Fruit fly (Drosophila melanogaster) whole organism, embryonic: Measurements from ENCODE around the gene dyl.

ENCODE experiments used
- Abd-B ChIP-seq: fragments of 200-800 bp; sonication (Bioruptor generic); optimal IDR thresholded peaks from 2 replicates; lab custom pipeline; 2018; ENCODE audit warnings: missing biosample characterization, mild to moderate bottlenecking, missing genetic modification characterization, moderate library complexity
- Atf3 ChIP-seq: fragments of 200-800 bp; sonication (Bioruptor generic); optimal IDR thresholded peaks from 3 replicates; lab custom pipeline; 2016; ENCODE audit warnings: missing biosample characterization, missing genetic modification characterization
- CG11723 ChIP-seq: fragments of 200-800 bp; sonication (Bioruptor generic); optimal IDR thresholded peaks from 2 replicates; lab custom pipeline; 2017; ENCODE audit warnings: missing biosample characterization, mild to moderate bottlenecking, missing genetic modification characterization
- CG16813 ChIP-seq: fragments of 200-800 bp; sonication (Bioruptor generic); IDR thresholded peaks from 3 replicates; pipeline ENCODE4 v1.3.6; 2022; ENCODE audit warnings: missing biosample characterization, missing genetic modification characterization; ENCODE audit not compliant: partially characterized antibody
- CG16815 ChIP-seq: fragments of 200-800 bp; sonication (Bioruptor generic); optimal IDR thresholded peaks from 3 replicates; lab custom pipeline; 2017; ENCODE audit warnings: missing biosample characterization, mild to moderate bottlenecking, missing genetic modification characterization
- CG30020 ChIP-seq: fragments of 200-800 bp; optimal IDR thresholded peaks from 2 replicates; lab custom pipeline; 2019; ENCODE audit warnings: missing biosample characterization, mild to moderate bottlenecking, missing genetic modification characterization, moderate library complexity
- CG32532 ChIP-seq: fragments of 200-800 bp; sonication (Bioruptor generic); IDR thresholded peaks from 2 replicates; pipeline ENCODE4 v1.3.6; 2022; ENCODE audit warnings: missing biosample characterization, missing genetic modification characterization
- CG3281 ChIP-seq: fragments of 200-800 bp; sonication (Bioruptor generic); optimal IDR thresholded peaks from 3 replicates; lab custom pipeline; 2017; ENCODE audit warnings: missing biosample characterization, mild to moderate bottlenecking, missing genetic modification characterization
- CG3726 ChIP-seq: fragments of 200-800 bp; sonication (Bioruptor generic); IDR thresholded peaks from 3 replicates; pipeline ENCODE4, ENCODE4 v1.3.6; 2022; ENCODE audit warnings: missing biosample characterization, missing genetic modification characterization
- CG8290 ChIP-seq, 3 experiments: fragments of 200-800 bp; sonication (Bioruptor generic); optimal IDR thresholded peaks; 2 replicates each; lab custom pipeline; 2016 to 2019; ENCODE audit warnings: missing biosample characterization in 3 of 3, missing genetic modification characterization in 3 of 3, mild to moderate bottlenecking in 2 of 3, moderate library complexity in 1 of 3
- CG8944 ChIP-seq: fragments of 200-800 bp; sonication (Bioruptor generic); optimal IDR thresholded peaks from 3 replicates; lab custom pipeline; 2016; ENCODE audit warnings: missing biosample characterization, missing genetic modification characterization
- CG9215 ChIP-seq: fragments of 200-800 bp; sonication (Bioruptor generic); IDR thresholded peaks from 2 replicates; pipeline ENCODE4 v1.3.6; 2022; ENCODE audit warnings: missing biosample characterization, missing genetic modification characterization
- CG9609 ChIP-seq: fragments of 200-800 bp; sonication (Bioruptor generic); optimal IDR thresholded peaks from 3 replicates; lab custom pipeline; 2016; ENCODE audit warnings: missing biosample characterization, missing genetic modification characterization
- CG9817 ChIP-seq: fragments of 200-800 bp; sonication (Bioruptor generic); optimal IDR thresholded peaks from 2 replicates; lab custom pipeline; 2018; ENCODE audit warnings: missing biosample characterization, mild to moderate bottlenecking, missing genetic modification characterization, moderate library complexity
- D ChIP-seq, 2 experiments: fragments of 200-800 bp in 1 of 2; fragments of >200 bp in 1 of 2; sonication (Bioruptor generic) in 1 of 2; optimal IDR thresholded peaks; 2 replicates in 1 of 2; 3 replicates in 1 of 2; lab custom pipeline; 2017; ENCODE audit warnings: mild to moderate bottlenecking in 1 of 2, missing biosample characterization in 1 of 2, missing genetic modification characterization in 1 of 2, missing genetic modification reagents in 1 of 2
- Dbx ChIP-seq: fragments of 200-800 bp; sonication (Bioruptor generic); IDR thresholded peaks from 3 replicates; pipeline ENCODE4 v1.3.6; 2022; ENCODE audit warnings: missing biosample characterization, missing genetic modification characterization
- Deaf1 ChIP-seq: fragments of 200-800 bp; optimal IDR thresholded peaks from 3 replicates; lab custom pipeline; 2019; ENCODE audit warnings: missing biosample characterization, mild to moderate bottlenecking, missing genetic modification characterization, moderate library complexity
- Elba2 ChIP-seq: fragments of 200-800 bp; sonication (Bioruptor generic); optimal IDR thresholded peaks from 3 replicates; lab custom pipeline; 2016; ENCODE audit warnings: missing biosample characterization, missing genetic modification characterization
- HLH3B ChIP-seq: fragments of 200-800 bp; sonication (Bioruptor generic); IDR thresholded peaks from 2 replicates; pipeline ENCODE4 v1.3.6; 2022; ENCODE audit warnings: missing biosample characterization, missing genetic modification characterization
- NFAT ChIP-seq: fragments of 200-800 bp; sonication (Bioruptor generic); IDR thresholded peaks from 2 replicates; pipeline ENCODE4 v1.3.6; 2022; ENCODE audit warnings: missing biosample characterization, missing genetic modification characterization
- Pdp1 ChIP-seq, 2 experiments: fragments of 200-800 bp; sonication (Bioruptor generic); optimal IDR thresholded peaks; 3 replicates each; lab custom pipeline; 2016; ENCODE audit warnings: missing biosample characterization in 2 of 2, missing genetic modification characterization in 2 of 2, mild to moderate bottlenecking in 1 of 2, moderate library complexity in 1 of 2
- Rfx ChIP-seq: fragments of 200-800 bp; sonication (Bioruptor generic); IDR thresholded peaks from 2 replicates; pipeline ENCODE4 v1.3.6; 2022; ENCODE audit warnings: missing biosample characterization, missing genetic modification characterization
- ac ChIP-seq: fragments of 200-800 bp; sonication (Bioruptor generic); optimal IDR thresholded peaks from 3 replicates; lab custom pipeline; 2017; ENCODE audit warnings: missing biosample characterization, mild to moderate bottlenecking, missing genetic modification characterization
- ap ChIP-seq: fragments of 200-800 bp; sonication (Bioruptor generic); IDR thresholded peaks from 2 replicates; pipeline ENCODE4 v1.3.6; 2022; ENCODE audit warnings: missing biosample characterization, missing genetic modification characterization
- ase ChIP-seq: fragments of 200-800 bp; sonication (Bioruptor generic); IDR thresholded peaks from 3 replicates; pipeline ENCODE4 v1.3.6; 2022; ENCODE audit warnings: missing biosample characterization, missing genetic modification characterization
- bowl ChIP-seq: fragments of 200-800 bp; sonication (Bioruptor generic); IDR thresholded peaks from 2 replicates; pipeline ENCODE4 v1.3.6; 2022; ENCODE audit warnings: missing biosample characterization, missing genetic modification characterization
- chif ChIP-seq, 2 experiments: fragments of 200-800 bp; sonication (Bioruptor generic); optimal IDR thresholded peaks; 3 replicates each; lab custom pipeline; 2016; ENCODE audit warnings: missing biosample characterization in 2 of 2, missing genetic modification characterization in 2 of 2
- chm ChIP-seq: fragments of 200-800 bp; sonication (Bioruptor generic); IDR thresholded peaks from 2 replicates; pipeline ENCODE4 v1.3.6; 2022; ENCODE audit warnings: missing biosample characterization, missing genetic modification characterization
- chn ChIP-seq: fragments of 200-800 bp; sonication (Bioruptor generic); optimal IDR thresholded peaks from 2 replicates; lab custom pipeline; 2016; ENCODE audit warnings: missing biosample characterization, missing genetic modification characterization
- disco-r ChIP-seq: fragments of 200-800 bp; sonication (Bioruptor generic); optimal IDR thresholded peaks from 2 replicates; lab custom pipeline; 2016; ENCODE audit warnings: missing biosample characterization, missing genetic modification characterization
- dmrt11E ChIP-seq: fragments of 200-800 bp; sonication (Bioruptor generic); optimal IDR thresholded peaks from 3 replicates; lab custom pipeline; 2018; ENCODE audit warnings: missing biosample characterization, mild to moderate bottlenecking, missing genetic modification characterization, moderate library complexity
- fru ChIP-seq: fragments of >200 bp; optimal IDR thresholded peaks from 2 replicates; lab custom pipeline; 2017
- gce ChIP-seq: fragments of 200-800 bp; sonication (Bioruptor generic); IDR thresholded peaks from 3 replicates; pipeline ENCODE4 v1.3.6; 2022; ENCODE audit warnings: missing biosample characterization, missing genetic modification characterization
- jigr1 ChIP-seq: fragments of 200-800 bp; sonication (Bioruptor generic); IDR thresholded peaks from 3 replicates; pipeline ENCODE4 v1.3.6; 2022; ENCODE audit warnings: missing biosample characterization, missing genetic modification characterization
- jing ChIP-seq: fragments of 200-800 bp; sonication (Bioruptor generic); optimal IDR thresholded peaks from 2 replicates; lab custom pipeline; 2018; ENCODE audit warnings: missing biosample characterization, mild to moderate bottlenecking, missing genetic modification characterization
- klu ChIP-seq: fragments of 200-800 bp; sonication (Bioruptor generic); IDR thresholded peaks from 2 replicates; pipeline ENCODE4 v1.3.6; 2022; ENCODE audit warnings: missing biosample characterization, missing genetic modification characterization
- lilli ChIP-seq: fragments of 200-800 bp; sonication (Bioruptor generic); optimal IDR thresholded peaks from 3 replicates; lab custom pipeline; 2016; ENCODE audit warnings: missing biosample characterization, missing genetic modification characterization
- onecut ChIP-seq: fragments of 200-800 bp; sonication (Bioruptor generic); IDR thresholded peaks from 2 replicates; pipeline ENCODE4 v1.3.6; 2022; ENCODE audit warnings: missing biosample characterization, missing genetic modification characterization
- pita ChIP-seq: fragments of 200-800 bp; sonication (Bioruptor generic); optimal IDR thresholded peaks from 2 replicates; lab custom pipeline; 2017; ENCODE audit warnings: missing biosample characterization, mild to moderate bottlenecking, missing genetic modification characterization
- ranshi ChIP-seq: fragments of 200-800 bp; sonication (Bioruptor generic); IDR thresholded peaks from 2 replicates; pipeline ENCODE4 v1.3.6; 2022; ENCODE audit warnings: missing biosample characterization, missing genetic modification characterization
- ro ChIP-seq: fragments of 200-800 bp; sonication (Bioruptor generic); IDR thresholded peaks from 2 replicates; pipeline ENCODE4 v1.3.6; 2022; ENCODE audit warnings: missing biosample characterization, missing genetic modification characterization
- sd ChIP-seq: fragments of 200-800 bp; sonication (Bioruptor generic); optimal IDR thresholded peaks from 3 replicates; lab custom pipeline; 2018; ENCODE audit warnings: missing biosample characterization, mild to moderate bottlenecking, missing genetic modification characterization, moderate library complexity
- sens-2 ChIP-seq: fragments of 200-800 bp; sonication (Bioruptor generic); IDR thresholded peaks from 2 replicates; pipeline ENCODE4 v1.3.6; 2022; ENCODE audit warnings: missing biosample characterization, missing genetic modification characterization
- shn ChIP-seq: fragments of 200-800 bp; sonication (Bioruptor generic); optimal IDR thresholded peaks from 3 replicates; lab custom pipeline; 2016; ENCODE audit warnings: missing biosample characterization, missing genetic modification characterization
- slou ChIP-seq: fragments of 200-800 bp; sonication (Bioruptor generic); optimal IDR thresholded peaks from 3 replicates; lab custom pipeline; 2016; ENCODE audit warnings: missing biosample characterization, missing genetic modification characterization
- sqz ChIP-seq: fragments of 200-800 bp; sonication (Bioruptor generic); optimal IDR thresholded peaks from 3 replicates; lab custom pipeline; 2018; ENCODE audit warnings: missing biosample characterization, mild to moderate bottlenecking, missing genetic modification characterization
- toy ChIP-seq: fragments of 200-800 bp; sonication (Bioruptor generic); IDR thresholded peaks from 2 replicates; pipeline ENCODE4 v1.3.6; 2022; ENCODE audit warnings: missing biosample characterization, missing genetic modification characterization
- tup ChIP-seq: fragments of 200-800 bp; sonication (Bioruptor generic); optimal IDR thresholded peaks from 2 replicates; lab custom pipeline; 2016; ENCODE audit warnings: missing biosample characterization, mild to moderate bottlenecking, missing genetic modification characterization, moderate library complexity
- unpg ChIP-seq: fragments of 200-800 bp; sonication (Bioruptor generic); optimal IDR thresholded peaks from 3 replicates; lab custom pipeline; 2018; ENCODE audit warnings: missing biosample characterization, mild to moderate bottlenecking, missing genetic modification characterization, moderate library complexity
- usp ChIP-seq: fragments of >200 bp; optimal IDR thresholded peaks from 2 replicates; lab custom pipeline; 2017; ENCODE audit warnings: missing biosample characterization, missing genetic modification characterization
- yki ChIP-seq: fragments of >200 bp; optimal IDR thresholded peaks from 3 replicates; lab custom pipeline; 2018

Gene dyl

dm6 chr3L:4259102-4259558 lies 48.4 kb downstream of the dyl start, which contains the start of the genes CG15011 and CG1309 (continued):
- TF ChIP-seq sd (tag; lab: Kevin White, UChicago), result peak; percentile 99
- peak; percentile 59; the same call in 1 of the 2 replicates for TF ChIP-seq onecut (GFP tag; lab: Robert Waterston, UW)
- no peak for TF ChIP-seq pita
- no peak for TF ChIP-seq CG16813 (GFP tag; lab: Robert Waterston, UW)
- peak; percentile 91 for TF ChIP-seq chn (GFP tag; lab: Kevin White, UChicago)
- peak; percentile 82 to 88 for TF ChIP-seq Pdp1 (GFP tag; optimal IDR thresholded peaks at IDR 0.05; lab: Kevin White, UChicago)
- TF ChIP-seq CG11723 (GFP tag; lab: Kevin White, UChicago), result peak; percentile 23
- peak; percentile 68; the same call in 1 of the 2 replicates for TF ChIP-seq HLH3B
- peak; percentile 69; the same call in 1 of the 2 replicates for TF ChIP-seq klu
- peak; percentile 79 to 90 for TF ChIP-seq chif (GFP tag; optimal IDR thresholded peaks at IDR 0.05; lab: Kevin White, UChicago)
- peak; percentile 24 for TF ChIP-seq sqz (GFP tag; lab: Kevin White, UChicago)
- peak; percentile 84 for TF ChIP-seq slou (GFP tag; lab: Kevin White, UChicago)
- no peak for TF ChIP-seq usp (GFP tag; lab: Kevin White, UChicago)
- no peak for TF ChIP-seq sens-2 (GFP tag; lab: Robert Waterston, UW)
- peak; percentile 89 for TF ChIP-seq Abd-B (GFP tag; lab: Kevin White, UChicago)
- 0 out of 2 replicates have a peak, but pooled peaks have one; percentile 49 for TF ChIP-seq chm
- TF ChIP-seq ap, result no peak
- TF ChIP-seq Elba2 (GFP tag; lab: Kevin White, UChicago), result peak; percentile 96
- peak; percentile 84 for TF ChIP-seq unpg (GFP tag; lab: Kevin White, UChicago)
- TF ChIP-seq jing (GFP tag; lab: Kevin White, UChicago), result no peak
- TF ChIP-seq CG9817, result peak; percentile 89
- peak; percentile 85 for TF ChIP-seq Atf3 (GFP tag; lab: Kevin White, UChicago)
- peak; percentile 35; the same call in 1 of the 2 replicates for TF ChIP-seq NFAT (GFP tag; lab: Robert Waterston, UW)
- peak; percentile 73 for TF ChIP-seq CG8290 (GFP tag; optimal IDR thresholded peaks at IDR 0.05; lab: Kevin White, UChicago)
- peak; percentile 41 to 78 for TF ChIP-seq CG8290 (tag; optimal IDR thresholded peaks at IDR 0.05; lab: Kevin White, UChicago)
- peak; percentile 83 for TF ChIP-seq CG32532 (GFP tag; lab: Robert Waterston, UW)
- TF ChIP-seq ro (GFP tag; lab: Robert Waterston, UW), result no peak
- TF ChIP-seq CG8944 (GFP tag; lab: Kevin White, UChicago), result peak; percentile 75
- peak; percentile 73 for TF ChIP-seq CG9215 (GFP tag; lab: Robert Waterston, UW)
- TF ChIP-seq CG3281 (GFP tag; lab: Kevin White, UChicago), result peak; percentile 99
- TF ChIP-seq bowl (GFP tag; lab: Robert Waterston, UW), result no peak
- TF ChIP-seq fru (lab: Kevin White, UChicago), result no peak
- no peak for TF ChIP-seq toy
- no peak for TF ChIP-seq Deaf1
- TF ChIP-seq jigr1, result 0 out of 3 replicates have a peak, but pooled peaks have one; percentile 8
- peak; percentile 79; the same call in 1 of the 2 replicates for TF ChIP-seq ranshi (GFP tag; lab: Robert Waterston, UW)
- no peak for TF ChIP-seq D (optimal IDR thresholded peaks at IDR 0.05; lab: Kevin White, UChicago)
- peak; percentile 66 for TF ChIP-seq D (GFP tag; optimal IDR thresholded peaks at IDR 0.05; lab: Kevin White, UChicago)
- TF ChIP-seq CG3726 (GFP tag; lab: Robert Waterston, UW), result peak; percentile 64; the same call in 2 of the 3 replicates
- TF ChIP-seq CG9609 (GFP tag; lab: Kevin White, UChicago), result peak; percentile 82
- TF ChIP-seq Dbx (GFP tag; lab: Robert Waterston, UW), result peak; percentile 72
- TF ChIP-seq disco-r, result peak; percentile 71
- peak; percentile 31 for TF ChIP-seq tup (GFP tag; lab: Kevin White, UChicago)
- peak; percentile 94 for TF ChIP-seq lilli (GFP tag; lab: Kevin White, UChicago)
- TF ChIP-seq CG30020 (tag; lab: Kevin White, UChicago), result peak; percentile 79
- TF ChIP-seq yki (lab: Kevin White, UChicago), result no peak
- peak; percentile 85 for TF ChIP-seq dmrt11E
- TF ChIP-seq gce (GFP tag; lab: Robert Waterston, UW), result no peak
- peak; percentile 85 for TF ChIP-seq shn (GFP tag; lab: Kevin White, UChicago)
- peak; percentile 72; the same call in 2 of the 3 replicates for TF ChIP-seq ase (GFP tag; lab: Robert Waterston, UW)
- TF ChIP-seq Rfx (GFP tag; lab: Robert Waterston, UW), result peak; percentile 82; the same call in 1 of the 2 replicates
- peak; percentile 12 for TF ChIP-seq ac
- peak; percentile 60 for TF ChIP-seq CG16815 (GFP tag; lab: Kevin White, UChicago)
